Worm (Caenorhabditis elegans): ENCODE data around the gene afmd-2.

DNA sequence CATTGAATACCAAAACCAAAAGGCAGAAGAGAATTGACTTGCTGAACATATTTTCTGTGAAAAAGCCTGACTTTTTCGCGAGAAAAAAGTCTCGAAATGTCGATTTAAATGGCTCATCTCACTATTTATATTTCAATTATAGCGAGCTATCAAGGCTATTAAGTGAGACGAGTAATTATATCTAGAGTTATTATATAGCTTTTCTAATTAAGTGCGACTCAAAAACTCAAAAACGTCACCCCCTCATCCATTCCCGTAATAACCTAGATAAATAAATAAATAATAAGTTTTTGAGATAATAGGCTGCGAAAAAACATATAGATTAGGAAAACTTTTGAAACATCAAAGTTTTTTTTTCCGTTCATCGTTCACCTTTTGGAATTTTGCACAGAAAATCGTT lies 3.4 kb upstream of the afmd-2 start, which contains the start of gene nlp-17:
- TF ChIP-seq ceh-43 (GFP tag; optimal IDR thresholded peaks at IDR 0.05) (no peak), ces-1 (GFP tag; optimal IDR thresholded peaks at IDR 0.05) (no peak)

Data from whole organism, mixed stage, embryonic.